Fruit fly (Drosophila melanogaster) whole organism, wandering third instar larva: ENCODE data around the gene Ifrd1.

Experiments
- Abd-B ChIP-seq: fragments of >200 bp; optimal IDR thresholded peaks from 2 replicates; lab custom pipeline; 2017; ENCODE audit warnings: missing biosample characterization, missing genetic modification characterization
- CG32264 ChIP-seq: fragments of 200-800 bp; sonication (Bioruptor generic); optimal IDR thresholded peaks from 2 replicates; lab custom pipeline; 2016; ENCODE audit warnings: missing biosample characterization, missing genetic modification characterization
- CG9705 ChIP-seq: fragments of 200-800 bp; sonication (Bioruptor generic); optimal IDR thresholded peaks from 2 replicates; lab custom pipeline; 2018; ENCODE audit warnings: missing biosample characterization, mild to moderate bottlenecking, missing genetic modification characterization
- CrebA ChIP-seq: fragments of 200-800 bp; sonication (Bioruptor generic); optimal IDR thresholded peaks from 2 replicates; lab custom pipeline; 2016; ENCODE audit warnings: missing biosample characterization, mild to moderate bottlenecking, missing genetic modification characterization, borderline replicate concordance
- Dfd ChIP-seq: fragments of >200 bp; optimal IDR thresholded peaks from 2 replicates; lab custom pipeline; 2017; ENCODE audit warnings: missing biosample characterization, missing genetic modification characterization
- Dif ChIP-seq: fragments of 200-275, 200-300 bp; sonication (Bioruptor generic); optimal IDR thresholded peaks from 2 replicates; lab custom pipeline; 2018; ENCODE audit warnings: missing biosample characterization, missing genetic modification characterization; ENCODE audit not compliant: partially characterized antibody
- HLH106 ChIP-seq: fragments of 200-800 bp; optimal IDR thresholded peaks from 3 replicates; lab custom pipeline; 2019; ENCODE audit warnings: missing biosample characterization, mild to moderate bottlenecking, missing genetic modification characterization, moderate library complexity
- Hnf4 ChIP-seq: fragments of 200-800 bp; sonication (Bioruptor generic); optimal IDR thresholded peaks from 2 replicates; lab custom pipeline; 2016; ENCODE audit warnings: missing biosample characterization, mild to moderate bottlenecking, missing genetic modification characterization
- Hr78 ChIP-seq: fragments of >200 bp; optimal IDR thresholded peaks from 2 replicates; lab custom pipeline; 2017; ENCODE audit warnings: missing biosample characterization, missing genetic modification characterization
- Hr83 ChIP-seq: fragments of 200-300 bp; sonication (Bioruptor generic); optimal IDR thresholded peaks from 2 replicates; lab custom pipeline; 2016; ENCODE audit warnings: missing biosample characterization, mild to moderate bottlenecking, missing genetic modification characterization, moderate library complexity; ENCODE audit not compliant: poor library complexity, severe bottlenecking
- Jra ChIP-seq: sonication (Bioruptor generic); optimal IDR thresholded peaks from 2 replicates; lab custom pipeline; 2016; ENCODE audit warnings: missing biosample characterization, missing genetic modification characterization
- Mio ChIP-seq: sonication (Bioruptor generic); optimal IDR thresholded peaks from 2 replicates; lab custom pipeline; 2016; ENCODE audit warnings: missing biosample characterization, missing genetic modification characterization
- Myc ChIP-seq: fragments of >200 bp; optimal IDR thresholded peaks from 2 replicates; lab custom pipeline; 2017
- N ChIP-seq: fragments of >200 bp; optimal IDR thresholded peaks from 2 replicates; lab custom pipeline; 2018; ENCODE audit warnings: missing biosample characterization, missing external identifiers, missing genetic modification characterization
- OdsH ChIP-seq: fragments of 200-800 bp; sonication (Bioruptor generic); optimal IDR thresholded peaks from 2 replicates; lab custom pipeline; 2016; ENCODE audit warnings: missing biosample characterization, mild to moderate bottlenecking, missing genetic modification characterization
- Rel ChIP-seq, 2 experiments: fragments of 200-800 bp; sonication (Bioruptor generic) in 1 of 2; optimal IDR thresholded peaks; 2 replicates in 1 of 2; 3 replicates in 1 of 2; lab custom pipeline; 2016 to 2019; ENCODE audit warnings: mild to moderate bottlenecking in 2 of 2, missing biosample characterization in 2 of 2, missing genetic modification characterization in 2 of 2, moderate library complexity in 1 of 2
- Sp1 ChIP-seq: fragments of 200-800 bp; sonication (Bioruptor generic); optimal IDR thresholded peaks from 3 replicates; lab custom pipeline; 2019; ENCODE audit warnings: missing biosample characterization, mild to moderate bottlenecking, missing genetic modification characterization, moderate library complexity
- Vsx2 ChIP-seq: fragments of 200-300, 225-300 bp; sonication (Bioruptor generic); optimal IDR thresholded peaks from 2 replicates; lab custom pipeline; 2018; ENCODE audit warnings: missing biosample characterization, missing genetic modification characterization; ENCODE audit not compliant: partially characterized antibody
- br ChIP-seq: fragments of 200-800 bp; sonication (Bioruptor generic); optimal IDR thresholded peaks from 2 replicates; lab custom pipeline; 2016; ENCODE audit warnings: missing biosample characterization, missing genetic modification characterization
- brk ChIP-seq: fragments of 200-800 bp; sonication (Bioruptor generic); optimal IDR thresholded peaks from 2 replicates; lab custom pipeline; 2016; ENCODE audit warnings: missing biosample characterization, mild to moderate bottlenecking, missing genetic modification characterization
- dl ChIP-seq, 2 experiments: fragments of 175-275, 200-275 bp in 1 of 2; fragments of 200-275 bp in 1 of 2; sonication (Bioruptor generic); optimal IDR thresholded peaks; lab custom pipeline; 2018; ENCODE audit warnings: mild to moderate bottlenecking in 2 of 2, missing biosample characterization in 2 of 2, missing genetic modification characterization in 2 of 2, moderate library complexity in 2 of 2; ENCODE audit not compliant: partially characterized antibody in 2 of 2, insufficient read depth in 1 of 2
- dmrt93B ChIP-seq: fragments of 200-800 bp; sonication (Bioruptor generic); optimal IDR thresholded peaks from 2 replicates; lab custom pipeline; 2018; ENCODE audit warnings: missing biosample characterization, mild to moderate bottlenecking, missing genetic modification characterization
- ey ChIP-seq: fragments of 200-800 bp; sonication (Bioruptor generic); optimal IDR thresholded peaks from 2 replicates; lab custom pipeline; 2016; ENCODE audit warnings: missing biosample characterization, missing genetic modification characterization
- foxo ChIP-seq, 2 experiments: fragments of 200-800 bp; sonication (Bioruptor generic); optimal IDR thresholded peaks; 2 replicates in 1 of 2; 3 replicates in 1 of 2; lab custom pipeline; 2016 to 2017; ENCODE audit warnings: missing biosample characterization in 2 of 2, missing genetic modification characterization in 2 of 2
- fru ChIP-seq: fragments of 200-800 bp; sonication (Bioruptor generic); optimal IDR thresholded peaks from 3 replicates; lab custom pipeline; 2016; ENCODE audit warnings: missing biosample characterization, mild to moderate bottlenecking, missing genetic modification characterization
- h ChIP-seq: fragments of 200-800 bp; sonication (Bioruptor generic); optimal IDR thresholded peaks from 3 replicates; lab custom pipeline; 2016; ENCODE audit warnings: missing biosample characterization, mild to moderate bottlenecking, missing genetic modification characterization
- jim ChIP-seq: fragments of 175-275, 200-325 bp; sonication (Bioruptor generic); optimal IDR thresholded peaks from 2 replicates; lab custom pipeline; 2016; ENCODE audit warnings: missing biosample characterization, mild to moderate bottlenecking, missing genetic modification characterization
- lola ChIP-seq: fragments of >200 bp; optimal IDR thresholded peaks from 2 replicates; lab custom pipeline; 2017; ENCODE audit warnings: missing biosample characterization, missing genetic modification characterization
- pan ChIP-seq: fragments of >200 bp; optimal IDR thresholded peaks from 2 replicates; lab custom pipeline; 2017
- psq ChIP-seq: fragments of 200-800 bp; sonication (Bioruptor generic); optimal IDR thresholded peaks from 3 replicates; lab custom pipeline; 2017; ENCODE audit warnings: missing biosample characterization, mild to moderate bottlenecking, missing genetic modification characterization, moderate library complexity
- rgr ChIP-seq: fragments of 200-800 bp; sonication (Bioruptor generic); optimal IDR thresholded peaks from 3 replicates; lab custom pipeline; 2016; ENCODE audit warnings: missing biosample characterization, mild to moderate bottlenecking, missing genetic modification characterization
- sage ChIP-seq: fragments of 200-800 bp; sonication (Bioruptor generic); optimal IDR thresholded peaks from 2 replicates; lab custom pipeline; 2016; ENCODE audit warnings: missing biosample characterization, mild to moderate bottlenecking, missing genetic modification characterization
- sv ChIP-seq: fragments of 200-800 bp; sonication (Bioruptor generic); optimal IDR thresholded peaks from 3 replicates; lab custom pipeline; 2016; ENCODE audit warnings: missing biosample characterization, missing genetic modification characterization
- tai ChIP-seq: sonication (Bioruptor generic); optimal IDR thresholded peaks from 2 replicates; lab custom pipeline; 2016; ENCODE audit warnings: missing biosample characterization, missing genetic modification characterization
- woc ChIP-seq: sonication (Bioruptor generic); optimal IDR thresholded peaks from 2 replicates; lab custom pipeline; 2016; ENCODE audit warnings: missing biosample characterization, mild to moderate bottlenecking, missing genetic modification characterization

The Ifrd1 gene

DNA sequence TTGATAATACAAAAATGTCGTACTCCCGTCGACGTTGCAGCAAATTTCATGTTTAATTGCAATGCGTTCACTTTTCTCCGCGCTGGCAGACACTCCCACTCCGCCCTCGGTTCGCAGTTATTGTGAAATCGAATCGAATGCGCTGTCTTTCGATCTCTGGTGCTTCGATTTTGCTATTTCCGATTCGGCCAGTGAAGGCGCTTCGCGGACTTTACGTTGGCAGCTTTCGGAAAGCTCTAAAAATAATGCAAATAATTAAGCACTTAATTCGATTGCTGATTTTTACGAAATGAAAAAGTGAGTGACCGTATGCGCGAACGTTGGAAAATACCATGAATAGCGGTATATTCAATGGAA lies at the start of gene Ifrd1:
TSS of gene Ifrd1 (minus strand) at position 305 of the 357 bp plus-strand sequence.
- TF ChIP-seq dl (GFP tag; optimal IDR thresholded peaks at IDR 0.05; lab: Kevin White, UChicago; ENCODE audit: insufficient read depth in 1 of 2, partially characterized antibody in 2 of 2) (no peak), N (GFP tag; lab: Kevin White, UChicago) (no peak), CrebA (GFP tag; lab: Kevin White, UChicago) (no peak), Dfd (GFP tag; lab: Kevin White, UChicago) (no peak), Hr78 (GFP tag; lab: Kevin White, UChicago) (no peak), sage (GFP tag; lab: Kevin White, UChicago) (no peak), CG9705 (no peak), Jra (no peak), h (GFP tag; lab: Kevin White, UChicago) (no peak), tai (no peak), foxo (GFP tag; optimal IDR thresholded peaks at IDR 0.05; lab: Kevin White, UChicago) (no peak), sv (GFP tag; lab: Kevin White, UChicago) (no peak), woc (GFP tag; lab: Kevin White, UChicago) (no peak), pan (lab: Kevin White, UChicago) (no peak), Hnf4 (GFP tag; lab: Kevin White, UChicago) (no peak)

DNA sequence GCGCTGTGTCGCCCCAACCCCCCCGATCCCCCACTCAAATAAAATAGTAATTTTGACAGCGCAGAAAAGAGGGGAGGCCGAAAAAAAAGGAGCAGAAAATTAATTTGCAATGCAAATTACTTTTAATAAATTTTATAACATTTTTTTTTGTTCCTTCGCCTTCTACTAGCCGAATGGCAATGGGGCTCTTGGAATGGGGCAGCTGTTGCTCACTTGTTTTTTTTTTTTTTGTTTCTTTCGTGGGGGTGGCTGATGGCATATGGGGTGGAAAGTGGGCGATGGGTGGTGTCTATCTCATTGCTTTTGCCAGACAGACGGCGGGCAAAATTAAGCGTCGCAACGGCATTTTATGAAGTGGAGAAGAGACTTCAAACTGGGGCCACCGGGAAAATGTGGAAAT lies 46.4 kb upstream of the Ifrd1 start:
- TF ChIP-seq Hr78 (GFP tag; lab: Kevin White, UChicago) (no peak), brk (GFP tag; lab: Kevin White, UChicago) (no peak), lola (GFP tag; lab: Kevin White, UChicago) (no peak), tai (no peak), psq (GFP tag; lab: Kevin White, UChicago) (no peak), Dfd (GFP tag; lab: Kevin White, UChicago) (no peak), h (GFP tag; lab: Kevin White, UChicago) (no peak), dl (GFP tag; optimal IDR thresholded peaks at IDR 0.05; lab: Kevin White, UChicago; ENCODE audit: insufficient read depth in 1 of 2, partially characterized antibody in 2 of 2) (no peak), Sp1 (GFP tag; lab: Kevin White, UChicago) (no peak), CG32264 (GFP tag; lab: Kevin White, UChicago) (no peak)

DNA sequence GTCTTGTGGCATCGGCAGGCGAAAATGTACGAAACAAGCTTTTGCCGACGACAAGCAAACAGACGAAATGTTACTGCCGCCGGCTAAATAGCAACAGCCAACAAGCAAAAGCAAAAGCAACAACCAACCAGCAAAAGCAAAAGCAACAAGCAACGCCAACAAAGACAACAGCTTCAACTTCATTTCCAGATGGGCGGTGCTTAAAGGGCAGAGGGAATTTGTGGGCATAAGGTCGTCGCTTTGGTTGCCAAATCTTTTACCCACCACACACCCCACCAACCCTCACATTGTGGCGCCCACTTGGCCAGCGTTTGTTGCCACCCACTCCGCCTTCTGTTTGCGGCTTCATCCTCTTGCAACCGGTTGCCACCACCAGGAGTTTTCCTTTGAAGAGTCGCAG lies 36.7 kb upstream of the Ifrd1 start:
- TF ChIP-seq Abd-B (GFP tag; lab: Kevin White, UChicago) (no peak), dmrt93B (GFP tag; lab: Kevin White, UChicago) (no peak), Dif (no peak), Jra (no peak), dl (GFP tag; optimal IDR thresholded peaks at IDR 0.05; lab: Kevin White, UChicago; ENCODE audit: insufficient read depth in 1 of 2, partially characterized antibody in 2 of 2) (no peak), sv (GFP tag; lab: Kevin White, UChicago) (no peak)

DNA sequence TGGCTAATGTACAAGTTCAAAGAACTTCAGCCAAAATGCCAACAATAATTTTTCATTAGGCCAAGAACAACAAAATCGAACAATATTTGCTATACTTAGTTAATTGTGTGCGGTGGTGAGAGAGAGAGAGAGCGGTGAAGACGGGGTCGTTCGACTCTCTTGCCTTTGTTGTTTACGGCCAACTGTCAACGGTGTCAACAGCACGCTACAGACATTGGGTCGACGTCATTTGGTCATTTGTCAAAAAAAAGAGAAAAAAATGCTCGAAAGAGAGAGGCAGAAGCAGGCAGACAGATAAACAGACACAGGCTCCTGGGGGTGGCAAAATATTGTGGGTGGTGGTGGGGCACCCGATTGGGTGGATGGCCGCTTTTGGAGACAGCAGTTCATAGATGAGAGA lies 35.2 kb upstream of the Ifrd1 start:
- TF ChIP-seq lola (GFP tag; lab: Kevin White, UChicago) (no peak), CG9705 (no peak), ey (GFP tag; lab: Kevin White, UChicago) (no peak), Vsx2 (peak; percentile 9), sage (GFP tag; lab: Kevin White, UChicago) (no peak), Rel (GFP tag; optimal IDR thresholded peaks at IDR 0.05; lab: Kevin White, UChicago) (no peak), Rel (tag; optimal IDR thresholded peaks at IDR 0.05; lab: Kevin White, UChicago) (no peak), Hr83 (peak; percentile 72)

DNA sequence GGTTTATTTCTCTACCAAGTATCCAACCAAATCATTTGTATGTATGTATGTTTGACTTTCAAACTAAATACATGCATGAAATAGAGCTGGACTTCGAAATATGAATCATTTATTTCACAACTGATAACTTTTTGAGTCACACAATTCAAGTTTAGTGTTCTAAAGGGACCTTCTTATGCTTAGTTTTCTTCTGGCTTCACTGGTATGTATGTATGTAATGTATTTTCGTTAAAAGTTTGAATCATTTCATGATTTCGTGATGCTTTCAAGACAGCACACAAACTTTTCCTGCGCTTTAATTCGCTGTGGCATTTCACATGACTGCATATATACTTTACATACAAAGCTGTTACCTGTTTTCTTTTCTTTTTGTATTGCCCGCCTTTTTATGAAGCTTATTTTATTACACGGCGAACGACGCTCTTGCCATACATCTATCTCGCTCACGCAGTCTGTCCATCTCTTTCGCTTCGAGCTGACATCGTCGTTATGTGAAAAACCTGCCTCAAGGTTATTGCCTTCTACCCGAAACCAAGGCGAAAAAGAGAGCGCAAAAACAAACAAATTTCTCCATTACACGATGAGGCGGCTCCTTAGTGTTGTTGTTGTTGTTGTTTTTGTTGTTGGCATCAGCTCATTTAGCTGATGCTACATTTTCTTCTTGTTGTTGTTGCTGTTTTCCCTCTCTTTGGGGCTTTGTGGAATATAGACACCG lies 34.3 kb upstream of the Ifrd1 start:
- TF ChIP-seq tai (peak; percentile 28), lola (GFP tag; lab: Kevin White, UChicago) (no peak), brk (GFP tag; lab: Kevin White, UChicago) (no peak), h (GFP tag; lab: Kevin White, UChicago) (peak; percentile 25), Rel (GFP tag; optimal IDR thresholded peaks at IDR 0.05; lab: Kevin White, UChicago) (no peak), Rel (tag; optimal IDR thresholded peaks at IDR 0.05; lab: Kevin White, UChicago) (peak; percentile 87), dl (GFP tag; optimal IDR thresholded peaks at IDR 0.05; lab: Kevin White, UChicago; ENCODE audit: insufficient read depth in 1 of 2, partially characterized antibody in 2 of 2) (no peak), OdsH (GFP tag; lab: Kevin White, UChicago) (peak; percentile 17), dmrt93B (GFP tag; lab: Kevin White, UChicago) (no peak), CG32264 (GFP tag; lab: Kevin White, UChicago) (no peak), foxo (GFP tag; optimal IDR thresholded peaks at IDR 0.05; lab: Kevin White, UChicago) (no peak), jim (GFP tag; lab: Kevin White, UChicago) (peak; percentile 29), sv (GFP tag; lab: Kevin White, UChicago) (no peak), Myc (lab: Kevin White, UChicago) (no peak), br (no peak), Vsx2 (peak; percentile 7), Hnf4 (GFP tag; lab: Kevin White, UChicago) (no peak), rgr (GFP tag; lab: Kevin White, UChicago) (no peak), HLH106 (tag; lab: Kevin White, UChicago) (no peak), Mio (GFP tag; lab: Kevin White, UChicago) (no peak), pan (lab: Kevin White, UChicago) (no peak), CrebA (GFP tag; lab: Kevin White, UChicago) (no peak), Abd-B (GFP tag; lab: Kevin White, UChicago) (no peak), Hr83 (no peak), ey (GFP tag; lab: Kevin White, UChicago) (no peak), Sp1 (GFP tag; lab: Kevin White, UChicago) (peak; percentile 33), psq (GFP tag; lab: Kevin White, UChicago) (peak; percentile 74), Dfd (GFP tag; lab: Kevin White, UChicago) (no peak), Jra (no peak), fru (GFP tag; lab: Kevin White, UChicago) (peak; percentile 36), woc (GFP tag; lab: Kevin White, UChicago) (no peak)
- TF ChIP-seq, all 38 proteins: peak for 9
